Worm (Caenorhabditis elegans) whole organism, early embryonic: ENCODE measurements around the gene Y66D12A.30.

Experiments
- aly-1 ChIP-seq: sonication (generic microtip); optimal IDR thresholded peaks from 2 replicates; lab custom pipeline; 2016; ENCODE audit warnings: missing genetic modification characterization, missing compliant biosample characterization
- ama-1 ChIP-seq: fragments of 150-350 bp; optimal IDR thresholded peaks from 2 replicates; lab custom pipeline; 2014
- ceh-13 ChIP-seq: fragments of 200-800 bp; sonication (Bioruptor generic); optimal IDR thresholded peaks from 2 replicates; lab custom pipeline; 2018; ENCODE audit warnings: mild to moderate bottlenecking, missing genetic modification characterization, missing compliant biosample characterization
- flt-1 ChIP-seq: fragments of 200-800 bp; sonication (Bioruptor generic); IDR thresholded peaks from 2 replicates; pipeline ENCODE4 v1.3.6; 2022; ENCODE audit warnings: missing genetic modification characterization, missing compliant biosample characterization
- scrt-1 ChIP-seq: fragments of 200-800 bp; sonication (Bioruptor generic); IDR thresholded peaks from 2 replicates; pipeline ENCODE4 v1.3.6; 2022; ENCODE audit warnings: missing genetic modification characterization, missing compliant biosample characterization
- tbx-11 ChIP-seq: fragments of 200-800 bp; sonication (Bioruptor generic); IDR thresholded peaks from 2 replicates; pipeline ENCODE4 v1.3.6; 2022; ENCODE audit warnings: missing genetic modification characterization, missing compliant biosample characterization
- tbx-37 ChIP-seq: fragments of 200-800 bp; sonication (Bioruptor generic); conservative IDR thresholded peaks from 2 replicates; pipeline ENCODE4 v1.3.6; 2022; ENCODE audit warnings: missing genetic modification reagents, missing genetic modification characterization, missing compliant biosample characterization

DNA sequence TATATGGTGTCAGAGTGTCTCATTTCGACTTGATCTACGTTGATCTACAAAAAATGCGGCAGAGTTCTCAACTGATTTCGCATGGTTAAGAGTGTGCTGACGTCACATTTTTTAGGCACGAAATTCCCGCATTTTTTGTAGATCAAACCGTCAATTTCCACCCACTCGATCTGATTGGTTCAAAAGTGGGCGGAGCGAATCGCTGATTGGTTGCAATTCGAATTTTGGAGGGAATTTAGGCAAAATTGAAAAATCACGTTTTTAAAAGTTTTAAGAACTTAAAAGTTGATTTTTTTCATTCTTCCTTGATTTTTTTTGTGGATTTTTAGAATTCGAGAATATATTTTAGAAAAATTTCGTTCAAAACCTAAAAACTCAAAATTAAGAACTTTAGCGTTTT is 46.7 kb downstream of the Y66D12A.30 start:
- TF ChIP-seq ama-1 (lab: Kevin White, UChicago) (no peak), scrt-1 (GFP tag; lab: Robert Waterston, UW) (no peak), tbx-37 (GFP tag; lab: Robert Waterston, UW) (no peak), aly-1 (tag; lab: Kevin White, UChicago) (no peak), flt-1 (GFP tag; lab: Robert Waterston, UW) (no peak), tbx-11 (no peak), ceh-13 (GFP tag; lab: Kevin White, UChicago) (no peak)
